Worm (Caenorhabditis elegans): ENCODE measurements around the gene ZK418.11.

ZK418.11 gene

ce11 chrIII:7087180-7087579 is 12.9 kb upstream of the ZK418.11 start:
- TF ChIP-seq fax-1 (tag; optimal IDR thresholded peaks at IDR 0.05) (no peak), nhr-11 (tag; optimal IDR thresholded peaks at IDR 0.05) (no peak), ceh-18 (tag; optimal IDR thresholded peaks at IDR 0.05) (no peak), hlh-6 (tag; optimal IDR thresholded peaks at IDR 0.05) (no peak), unc-86 (tag; optimal IDR thresholded peaks at IDR 0.05) (no peak), pha-2 (tag; optimal IDR thresholded peaks at IDR 0.05) (no peak), pros-1 (tag; optimal IDR thresholded peaks at IDR 0.05) (no peak), ceh-6 (GFP tag; optimal IDR thresholded peaks at IDR 0.05) (no peak), F13H6.1 (tag; optimal IDR thresholded peaks at IDR 0.05) (no peak), unc-55 (GFP tag; optimal IDR thresholded peaks at IDR 0.05) (no peak)

ce11 chrIII:7087691-7088323 is 12.3 kb upstream of the ZK418.11 start, which contains the start of gene fubl-2:
Gene fubl-2, minus strand, starts transcription at chrIII:7087741.
- TF ChIP-seq rnt-1 (tag; optimal IDR thresholded peaks at IDR 0.05) (peak; percentile 18), unc-55 (GFP tag; optimal IDR thresholded peaks at IDR 0.05) (no peak), ets-4 (tag; optimal IDR thresholded peaks at IDR 0.05) (peak; percentile 79), ceh-48 (tag; optimal IDR thresholded peaks at IDR 0.05) (peak; percentile 73), zip-5 (tag; optimal IDR thresholded peaks at IDR 0.05) (peak; percentile 42), K09A11.1 (tag; optimal IDR thresholded peaks at IDR 0.05; ENCODE audit: insufficient read depth) (no peak), ref-2 (tag; optimal IDR thresholded peaks at IDR 0.05) (peak; percentile 15), mec-3 (tag; optimal IDR thresholded peaks at IDR 0.05; ENCODE audit: borderline replicate concordance) (no peak), tbx-7 (tag; optimal IDR thresholded peaks at IDR 0.05) (peak; percentile 54), fkh-6 (tag; optimal IDR thresholded peaks at IDR 0.05) (peak; percentile 42), C08G9.2 (tag; optimal IDR thresholded peaks at IDR 0.05) (peak; percentile 79), ceh-14 (tag; optimal IDR thresholded peaks at IDR 0.05) (no peak), F13H6.1 (tag; optimal IDR thresholded peaks at IDR 0.05) (peak; percentile 3), fax-1 (tag; optimal IDR thresholded peaks at IDR 0.05) (peak; percentile 18), hlh-8 (tag; optimal IDR thresholded peaks at IDR 0.05) (peak; percentile 6), unc-42 (tag; optimal IDR thresholded peaks at IDR 0.05) (peak; percentile 16), elt-2 (tag; optimal IDR thresholded peaks at IDR 0.05) (peak; percentile 48), ceh-19 (GFP tag; optimal IDR thresholded peaks at IDR 0.05) (no peak), ceh-34 (tag; optimal IDR thresholded peaks at IDR 0.05) (peak; percentile 34), ceh-2 (tag; optimal IDR thresholded peaks at IDR 0.05) (peak; percentile 82), ceh-31 (tag; optimal IDR thresholded peaks at IDR 0.05) (peak; percentile 90)

ce11 chrIII:7090545-7090944 is 9.5 kb upstream of the ZK418.11 start, which contains the start of gene ZK418.10:
Gene ZK418.10, minus strand, starts transcription at chrIII:7090692.
- no peak for TF ChIP-seq ceh-6 (GFP tag; optimal IDR thresholded peaks at IDR 0.05)
- TF ChIP-seq sox-4 (tag; optimal IDR thresholded peaks at IDR 0.05) = no peak
- TF ChIP-seq rnt-1 (tag; optimal IDR thresholded peaks at IDR 0.05) = no peak
- no peak for TF ChIP-seq lim-6 (tag; optimal IDR thresholded peaks at IDR 0.05)
- no peak for TF ChIP-seq ceh-9 (tag; optimal IDR thresholded peaks at IDR 0.05)
- TF ChIP-seq fax-1 (tag; optimal IDR thresholded peaks at IDR 0.05) = no peak
- no peak for TF ChIP-seq unc-86 (tag; optimal IDR thresholded peaks at IDR 0.05)
- TF ChIP-seq sox-2 (GFP tag; IDR thresholded peaks at IDR 0.05) = no peak
- TF ChIP-seq nfya-1 (tag; optimal IDR thresholded peaks at IDR 0.05) = no peak
- no peak for TF ChIP-seq tbx-7 (tag; optimal IDR thresholded peaks at IDR 0.05)

ce11 chrIII:7091042-7091441 is 9.0 kb upstream of the ZK418.11 start, which contains the start of gene ZK418.2:
Gene ZK418.2, plus strand, starts transcription at chrIII:7091342.
- TF ChIP-seq ztf-16 (tag; optimal IDR thresholded peaks at IDR 0.05) (no peak), ceh-34 (tag; optimal IDR thresholded peaks at IDR 0.05) (no peak), hlh-13 (GFP tag; optimal IDR thresholded peaks at IDR 0.05) (no peak), unc-3 (GFP tag; conservative IDR thresholded peaks at IDR 0.05) (no peak), unc-3 (tag; optimal IDR thresholded peaks at IDR 0.05) (no peak), C38D4.7 (GFP tag; optimal IDR thresholded peaks at IDR 0.05) (no peak), odd-2 (tag; optimal IDR thresholded peaks at IDR 0.05) (no peak), ceh-45 (GFP tag; IDR thresholded peaks at IDR 0.05) (no peak), C08G9.2 (tag; optimal IDR thresholded peaks at IDR 0.05) (no peak)

All from whole organism, late embryonic.